Worm (Caenorhabditis elegans): Measurements from ENCODE around the gene C06H5.13.
"Not testable (repeated sequence)": the region's sequence is repeated elsewhere in the genome, so short reads cannot be mapped to it uniquely, and the experiment has no call there.

The C06H5.13 gene

ce11 chrV:17896736-17897353 is 701 bp downstream of the C06H5.13 start, which contains the start of gene fbxa-156:
fbxa-156 (minus strand) TSS chrV:17896786.
- TF ChIP-seq unc-62 (GFP tag; optimal IDR thresholded peaks at IDR 0.05), result no peak

ce11 chrV:17894485-17894884 is 3.1 kb downstream of the C06H5.13 start, which contains the start of gene C06H5.12:
C06H5.12 (plus strand) TSS chrV:17894785.
- not testable (repeated sequence) for TF ChIP-seq unc-62 (GFP tag; optimal IDR thresholded peaks at IDR 0.05)

ce11 chrV:17893959-17894358 is 3.6 kb downstream of the C06H5.13 start, which contains the start of gene C06H5.11:
C06H5.11 (minus strand) TSS chrV:17894059.
- TF ChIP-seq unc-62 (GFP tag; optimal IDR thresholded peaks at IDR 0.05), result not testable (repeated sequence)

- no peak for TF ChIP-seq unc-62 (GFP tag; optimal IDR thresholded peaks at IDR 0.05)
Observed at ce11 chrV:17891317-17891716, 6.2 kb downstream of the C06H5.13 start.

ce11 chrV:17888939-17889338 is 8.6 kb downstream of the C06H5.13 start, which contains the start of gene C06H5.6:
C06H5.6 (minus strand) TSS chrV:17888984.
- TF ChIP-seq unc-62 (GFP tag; optimal IDR thresholded peaks at IDR 0.05), result no peak

ce11 chrV:17871049-17871448 is 26.5 kb downstream of the C06H5.13 start, which contains the start of gene phf-14:
phf-14 (plus strand) TSS chrV:17871393.
- no peak for TF ChIP-seq unc-62 (GFP tag; optimal IDR thresholded peaks at IDR 0.05)

ce11 chrV:17870569-17870968 is 27.0 kb downstream of the C06H5.13 start, which contains the start of gene csn-1:
csn-1 (minus strand) TSS chrV:17870651.
- no peak for TF ChIP-seq unc-62 (GFP tag; optimal IDR thresholded peaks at IDR 0.05)

ce11 chrV:17865309-17865708 is 32.2 kb downstream of the C06H5.13 start, which contains the start of gene Y59A8A.8:
Y59A8A.8 (plus strand) TSS chrV:17865609.
- not testable (repeated sequence) for TF ChIP-seq unc-62 (GFP tag; optimal IDR thresholded peaks at IDR 0.05)

ce11 chrV:17859519-17859918 is 38.0 kb downstream of the C06H5.13 start:
- TF ChIP-seq unc-62 (GFP tag; optimal IDR thresholded peaks at IDR 0.05), result no peak

- TF ChIP-seq unc-62 (GFP tag; optimal IDR thresholded peaks at IDR 0.05), result no peak
Observed at ce11 chrV:17859065-17859464, 38.5 kb downstream of the C06H5.13 start.

ce11 chrV:17857901-17858300 is 39.6 kb downstream of the C06H5.13 start:
- TF ChIP-seq unc-62 (GFP tag; optimal IDR thresholded peaks at IDR 0.05), result no peak

- no peak for TF ChIP-seq unc-62 (GFP tag; optimal IDR thresholded peaks at IDR 0.05)
Observed at ce11 chrV:17855889-17856288, 41.7 kb downstream of the C06H5.13 start, which contains the start of gene tcc-1. tcc-1 (minus strand) TSS chrV:17855989.

All from whole organism, dauer.